Fruit fly (Drosophila melanogaster) whole organism, embryonic: ENCODE data around the gene CG7352.

ENCODE experiments used
- CG10147 ChIP-seq: fragments of 200-800 bp; sonication (Bioruptor generic); optimal IDR thresholded peaks from 2 replicates; lab custom pipeline; 2019; ENCODE audit warnings: missing biosample characterization, mild to moderate bottlenecking, missing genetic modification characterization, moderate library complexity
- CG10543 ChIP-seq: fragments of 200-800 bp; sonication (Bioruptor generic); optimal IDR thresholded peaks from 3 replicates; lab custom pipeline; 2017; ENCODE audit warnings: missing biosample characterization, mild to moderate bottlenecking, missing genetic modification characterization, moderate library complexity
- CG10959 ChIP-seq: fragments of 200-800 bp; sonication (Bioruptor generic); IDR thresholded peaks from 2 replicates; pipeline ENCODE4 v1.3.6; 2022; ENCODE audit warnings: missing biosample characterization, missing genetic modification characterization
- CG11247 ChIP-seq: fragments of 200-800 bp; sonication (Bioruptor generic); IDR thresholded peaks from 2 replicates; pipeline ENCODE4 v1.3.6; 2022; ENCODE audit warnings: missing biosample characterization, missing genetic modification characterization
- CG1233 ChIP-seq: fragments of 200-800 bp; sonication (Bioruptor generic); optimal IDR thresholded peaks from 4 replicates; lab custom pipeline; 2018; ENCODE audit warnings: missing biosample characterization, mild to moderate bottlenecking, missing genetic modification characterization
- CG14014 ChIP-seq: fragments of 200-800 bp; sonication (Bioruptor generic); IDR thresholded peaks from 2 replicates; pipeline ENCODE4 v1.3.6; 2022; ENCODE audit warnings: missing biosample characterization, missing genetic modification characterization
- CG2875 ChIP-seq: fragments of 200-800 bp; sonication (Bioruptor generic); optimal IDR thresholded peaks from 2 replicates; lab custom pipeline; 2017; ENCODE audit warnings: missing biosample characterization, mild to moderate bottlenecking, missing genetic modification characterization, missing genetic modification reagents
- CG2889 ChIP-seq: fragments of 200-800 bp; sonication (Bioruptor generic); IDR thresholded peaks from 3 replicates; pipeline ENCODE4 v1.3.6; 2022; ENCODE audit warnings: missing biosample characterization, missing genetic modification characterization
- CG3163 ChIP-seq: fragments of 200-800 bp; sonication (Bioruptor generic); optimal IDR thresholded peaks from 3 replicates; lab custom pipeline; 2016; ENCODE audit warnings: missing biosample characterization, missing genetic modification characterization
- CG32772 ChIP-seq: fragments of 200-800 bp; sonication (Bioruptor generic); IDR thresholded peaks from 2 replicates; pipeline ENCODE4 v1.3.6; 2022; ENCODE audit warnings: missing biosample characterization, missing genetic modification characterization
- CG3281 ChIP-seq: fragments of 200-800 bp; sonication (Bioruptor generic); optimal IDR thresholded peaks from 3 replicates; lab custom pipeline; 2017; ENCODE audit warnings: missing biosample characterization, mild to moderate bottlenecking, missing genetic modification characterization
- CG4328 ChIP-seq: fragments of 200-800 bp; sonication (Bioruptor generic); optimal IDR thresholded peaks from 3 replicates; lab custom pipeline; 2017; ENCODE audit warnings: missing biosample characterization, missing genetic modification reagents, missing genetic modification characterization
- CG4404 ChIP-seq: fragments of 200-800 bp; sonication (Bioruptor generic); IDR thresholded peaks from 2 replicates; pipeline ENCODE4 v1.3.6; 2022; ENCODE audit warnings: missing biosample characterization, missing genetic modification characterization
- CG5180 ChIP-seq: fragments of 200-800 bp; sonication (Bioruptor generic); optimal IDR thresholded peaks from 3 replicates; lab custom pipeline; 2017; ENCODE audit warnings: missing biosample characterization, missing genetic modification characterization, mild to moderate bottlenecking, moderate library complexity, missing genetic modification reagents
- CG6654 ChIP-seq: fragments of 200-800 bp; sonication (Bioruptor generic); optimal IDR thresholded peaks from 2 replicates; lab custom pipeline; 2017; ENCODE audit warnings: missing biosample characterization, mild to moderate bottlenecking, missing genetic modification characterization
- CG9215 ChIP-seq: fragments of 200-800 bp; sonication (Bioruptor generic); IDR thresholded peaks from 2 replicates; pipeline ENCODE4 v1.3.6; 2022; ENCODE audit warnings: missing biosample characterization, missing genetic modification characterization
- CHES-1-like ChIP-seq: fragments of 200-800 bp; sonication (Bioruptor generic); optimal IDR thresholded peaks from 2 replicates; lab custom pipeline; 2016; ENCODE audit warnings: missing biosample characterization, missing genetic modification characterization
- CkIIα-i1 ChIP-seq: fragments of 200-800 bp; sonication (Bioruptor generic); IDR thresholded peaks from 2 replicates; pipeline ENCODE4 v1.3.6; 2022; ENCODE audit warnings: missing biosample characterization, missing genetic modification characterization
- Fer1 ChIP-seq: fragments of 200-800 bp; sonication (Bioruptor generic); optimal IDR thresholded peaks from 2 replicates; lab custom pipeline; 2017; ENCODE audit warnings: missing biosample characterization, mild to moderate bottlenecking, missing genetic modification characterization
- Lhr ChIP-seq: fragments of 200-800 bp; sonication (Bioruptor generic); optimal IDR thresholded peaks from 3 replicates; lab custom pipeline; 2017; ENCODE audit warnings: mild to moderate bottlenecking, missing biosample characterization, missing genetic modification reagents, missing genetic modification characterization
- Mad ChIP-seq: fragments of 200-800 bp; sonication (Bioruptor generic); optimal IDR thresholded peaks from 2 replicates; lab custom pipeline; 2016; ENCODE audit warnings: missing biosample characterization, missing genetic modification characterization
- Ravus ChIP-seq: fragments of 200-800 bp; sonication (Bioruptor generic); IDR thresholded peaks from 2 replicates; pipeline ENCODE4 v1.3.6; 2022; ENCODE audit warnings: missing biosample characterization, missing genetic modification characterization
- Sry-δ ChIP-seq: fragments of 200-800 bp; sonication (Bioruptor generic); optimal IDR thresholded peaks from 2 replicates; lab custom pipeline; 2016; ENCODE audit warnings: missing biosample characterization, missing genetic modification characterization
- YL-1 ChIP-seq: fragments of 200-800 bp; sonication (Bioruptor generic); optimal IDR thresholded peaks from 3 replicates; lab custom pipeline; 2017; ENCODE audit warnings: missing biosample characterization, mild to moderate bottlenecking, missing genetic modification characterization
- abd-A ChIP-seq: fragments of 200-800 bp; sonication (Bioruptor generic); optimal IDR thresholded peaks from 3 replicates; lab custom pipeline; 2019; ENCODE audit warnings: missing biosample characterization, mild to moderate bottlenecking, missing genetic modification characterization, moderate library complexity
- ac ChIP-seq: fragments of 200-800 bp; sonication (Bioruptor generic); optimal IDR thresholded peaks from 3 replicates; lab custom pipeline; 2017; ENCODE audit warnings: missing biosample characterization, mild to moderate bottlenecking, missing genetic modification characterization
- al ChIP-seq: fragments of 200-800 bp; sonication (Bioruptor generic); IDR thresholded peaks from 2 replicates; pipeline ENCODE4 v1.3.6; 2022; ENCODE audit warnings: missing biosample characterization, missing genetic modification characterization
- bbx ChIP-seq: fragments of 200-800 bp; sonication (Bioruptor generic); IDR thresholded peaks from 2 replicates; pipeline ENCODE4 v1.3.6; 2022; ENCODE audit warnings: missing biosample characterization, missing genetic modification characterization; ENCODE audit not compliant: partially characterized antibody
- br ChIP-seq: fragments of >200 bp; optimal IDR thresholded peaks from 2 replicates; lab custom pipeline; 2017
- fd3F ChIP-seq: fragments of 200-800 bp; sonication (Bioruptor generic); optimal IDR thresholded peaks from 2 replicates; lab custom pipeline; 2018; ENCODE audit warnings: missing biosample characterization, mild to moderate bottlenecking, missing genetic modification characterization, moderate library complexity
- gcm ChIP-seq: fragments of 200-800 bp; sonication (Bioruptor generic); optimal IDR thresholded peaks from 2 replicates; lab custom pipeline; 2019; ENCODE audit warnings: missing biosample characterization, mild to moderate bottlenecking, missing genetic modification characterization, moderate library complexity
- ham ChIP-seq: fragments of 200-800 bp; sonication (Bioruptor generic); IDR thresholded peaks from 2 replicates; pipeline ENCODE4 v1.3.6; 2022; ENCODE audit warnings: missing biosample characterization, missing genetic modification characterization
- mirr ChIP-seq: fragments of 200-800 bp; sonication (Bioruptor generic); optimal IDR thresholded peaks from 3 replicates; lab custom pipeline; 2018; ENCODE audit warnings: missing biosample characterization, mild to moderate bottlenecking, missing genetic modification characterization
- oc ChIP-seq: fragments of 200-800 bp; sonication (Bioruptor generic); optimal IDR thresholded peaks from 2 replicates; lab custom pipeline; 2018; ENCODE audit warnings: missing biosample characterization, mild to moderate bottlenecking, missing genetic modification characterization, moderate library complexity
- pan ChIP-seq, 4 experiments: fragments of >200 bp in 3 of 4; fragments of 200-800 bp in 1 of 4; sonication (Bioruptor generic) in 1 of 4; optimal IDR thresholded peaks in 3 of 4; IDR thresholded peaks in 1 of 4; 2 replicates each; pipeline versions ENCODE4 v1.3.6 to Lab custom; 2017 to 2022; ENCODE audit warnings: missing biosample characterization in 2 of 4, missing genetic modification characterization in 2 of 4, mixed read lengths in 1 of 4
- pnt ChIP-seq: fragments of 200-800 bp; sonication (Bioruptor generic); optimal IDR thresholded peaks from 3 replicates; lab custom pipeline; 2016; ENCODE audit warnings: missing biosample characterization, missing genetic modification characterization
- tap ChIP-seq: fragments of 200-800 bp; optimal IDR thresholded peaks from 3 replicates; lab custom pipeline; 2019; ENCODE audit warnings: missing biosample characterization, mild to moderate bottlenecking, missing genetic modification characterization, moderate library complexity
- tio ChIP-seq: fragments of 200-800 bp; sonication (Bioruptor generic); optimal IDR thresholded peaks from 2 replicates; lab custom pipeline; 2017; ENCODE audit warnings: missing biosample characterization, missing genetic modification characterization, inconsistent platforms
- twi ChIP-seq: fragments of 200-800 bp; optimal IDR thresholded peaks from 2 replicates; lab custom pipeline; 2019; ENCODE audit warnings: missing biosample characterization, mild to moderate bottlenecking, missing genetic modification characterization, moderate library complexity
- usp ChIP-seq: fragments of >200 bp; optimal IDR thresholded peaks from 2 replicates; lab custom pipeline; 2017; ENCODE audit warnings: missing biosample characterization, missing genetic modification characterization
- z ChIP-seq: fragments of 200-800 bp; sonication (Bioruptor generic); IDR thresholded peaks from 3 replicates; pipeline ENCODE4 v1.3.6; 2022; ENCODE audit warnings: missing biosample characterization, missing genetic modification characterization
- zf30C ChIP-seq: fragments of 200-800 bp; sonication (Bioruptor generic); optimal IDR thresholded peaks from 3 replicates; lab custom pipeline; 2018; ENCODE audit warnings: missing biosample characterization, mild to moderate bottlenecking, missing genetic modification characterization

Gene CG7352

DNA sequence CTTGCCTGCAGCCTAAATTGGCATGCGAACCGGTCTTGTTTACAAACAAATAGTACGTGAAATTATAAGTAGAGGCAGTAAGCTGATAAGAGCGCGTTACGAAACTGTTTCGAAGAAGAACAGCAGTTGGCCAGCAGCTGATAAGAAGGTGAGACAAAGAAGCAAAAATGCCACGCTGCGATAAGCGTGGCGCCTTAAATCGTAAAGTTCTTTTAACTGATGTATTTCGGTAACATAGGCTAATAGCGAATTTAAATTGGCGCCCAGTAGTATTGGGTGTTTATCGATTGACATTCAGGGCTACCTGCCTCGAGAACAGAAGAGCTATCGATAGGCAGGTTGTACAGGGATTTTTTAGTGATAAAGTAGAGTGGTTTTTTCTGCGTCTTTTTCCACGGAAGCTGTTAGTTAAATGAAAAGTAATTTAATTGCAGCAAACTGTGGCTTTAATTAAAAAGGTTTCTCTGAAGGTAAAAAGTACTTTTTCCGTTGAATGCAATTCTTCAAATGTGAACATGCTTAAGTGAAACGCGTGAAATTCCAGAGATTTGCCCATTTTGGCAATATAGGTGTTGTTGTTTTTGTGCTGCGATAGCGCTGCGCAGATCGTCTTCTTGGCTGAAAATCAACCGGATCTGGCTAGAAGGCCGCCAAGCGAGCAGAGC, 9.4 kb downstream of the CG7352 start, which contains the start of gene stck (continued):
- no peak for TF ChIP-seq usp
- no peak for TF ChIP-seq CHES-1-like (GFP tag; lab: Kevin White, UChicago)
- TF ChIP-seq CG10959 (GFP tag; lab: Robert Waterston, UW) = no peak
- TF ChIP-seq CG1233 (GFP tag; lab: Kevin White, UChicago) = no peak
- TF ChIP-seq al (GFP tag; lab: Robert Waterston, UW) = no peak
- TF ChIP-seq z (GFP tag; lab: Robert Waterston, UW) = no peak
- TF ChIP-seq Lhr (GFP tag; lab: Kevin White, UChicago) = no peak
- no peak for TF ChIP-seq Ravus (GFP tag; lab: Robert Waterston, UW)
- no peak for TF ChIP-seq pnt (GFP tag; lab: Kevin White, UChicago)
- no peak for TF ChIP-seq tio (GFP tag; lab: Kevin White, UChicago)
- TF ChIP-seq CG3163 = no peak
- TF ChIP-seq abd-A (tag; lab: Kevin White, UChicago) = peak; percentile 5
- TF ChIP-seq CG4328 (GFP tag; lab: Kevin White, UChicago) = no peak
- peak; percentile 39 for TF ChIP-seq CG10543 (GFP tag; lab: Kevin White, UChicago)
- peak; percentile 79 for TF ChIP-seq Sry-δ (GFP tag; lab: Kevin White, UChicago)
- TF ChIP-seq bbx (GFP tag; lab: Robert Waterston, UW) = peak; percentile 64
- no peak for TF ChIP-seq gcm (GFP tag; lab: Kevin White, UChicago)
- TF ChIP-seq pan (optimal IDR thresholded peaks at IDR 0.05; lab: Kevin White, UChicago) = no peak
- TF ChIP-seq pan (GFP tag; optimal IDR thresholded peaks at IDR 0.05 in 1 of 2, IDR thresholded peaks at IDR 0.05 in 1 of 2) = no peak
- no peak for TF ChIP-seq CG10147 (GFP tag; lab: Kevin White, UChicago)
- no peak for TF ChIP-seq CG14014 (GFP tag; lab: Robert Waterston, UW)
- no peak for TF ChIP-seq CG2875 (GFP tag; lab: Kevin White, UChicago)
- TF ChIP-seq oc (tag; lab: Kevin White, UChicago) = no peak
- TF ChIP-seq CG3281 (GFP tag; lab: Kevin White, UChicago) = no peak
- TF ChIP-seq CG5180 (GFP tag; lab: Kevin White, UChicago) = no peak
- TF ChIP-seq zf30C (GFP tag; lab: Kevin White, UChicago) = no peak
- TF ChIP-seq CG6654 (GFP tag; lab: Kevin White, UChicago) = no peak
- TF ChIP-seq fd3F (GFP tag; lab: Kevin White, UChicago) = no peak
- no peak for TF ChIP-seq CG2889 (GFP tag; lab: Robert Waterston, UW)
- no peak for TF ChIP-seq br (lab: Kevin White, UChicago)
- TF ChIP-seq CkIIα-i1 (GFP tag; lab: Robert Waterston, UW) = no peak
- TF ChIP-seq CG9215 (GFP tag; lab: Robert Waterston, UW) = no peak
- no peak for TF ChIP-seq Fer1 (GFP tag; lab: Kevin White, UChicago)
- no peak for TF ChIP-seq ham (GFP tag; lab: Robert Waterston, UW)
- no peak for TF ChIP-seq tap (tag; lab: Kevin White, UChicago)
- no peak for TF ChIP-seq ac (GFP tag; lab: Kevin White, UChicago)
- TF ChIP-seq twi = no peak
- no peak for TF ChIP-seq Mad (GFP tag; lab: Kevin White, UChicago)
- TF ChIP-seq mirr = peak; percentile 97
- TF ChIP-seq CG32772 (GFP tag; lab: Robert Waterston, UW) = no peak
- TF ChIP-seq CG4404 (GFP tag; lab: Robert Waterston, UW) = no peak
- TF ChIP-seq CG11247 = no peak
- TF ChIP-seq YL-1 (GFP tag; lab: Kevin White, UChicago) = peak; percentile 68
